Fruit fly (Drosophila melanogaster) whole organism, embryonic: ENCODE results near the gene CheB38c.
A peak's percentile ranks its signal among the peaks of the same experiment; 100 is the strongest.

Experiments
- BEAF-32 ChIP-seq: fragments of 200-800 bp; sonication (Bioruptor generic); optimal IDR thresholded peaks from 3 replicates; lab custom pipeline; 2017; ENCODE audit warnings: missing biosample characterization, missing genetic modification characterization, mild to moderate bottlenecking, moderate library complexity, missing genetic modification reagents
- BtbVII ChIP-seq: fragments of 200-800 bp; sonication (Bioruptor generic); optimal IDR thresholded peaks from 3 replicates; lab custom pipeline; 2017; ENCODE audit warnings: missing biosample characterization, mild to moderate bottlenecking, missing genetic modification characterization
- CG11398 ChIP-seq: fragments of 200-800 bp; sonication (Bioruptor generic); optimal IDR thresholded peaks from 2 replicates; lab custom pipeline; 2016; ENCODE audit warnings: missing biosample characterization, missing genetic modification characterization
- CG11723 ChIP-seq: fragments of 200-800 bp; sonication (Bioruptor generic); optimal IDR thresholded peaks from 2 replicates; lab custom pipeline; 2017; ENCODE audit warnings: missing biosample characterization, mild to moderate bottlenecking, missing genetic modification characterization
- CG13287 ChIP-seq: fragments of 200-800 bp; sonication (Bioruptor generic); IDR thresholded peaks from 2 replicates; pipeline ENCODE4 v1.3.6; 2022; ENCODE audit warnings: missing biosample characterization, missing genetic modification characterization; ENCODE audit not compliant: partially characterized antibody
- CG13894 ChIP-seq: fragments of 200-800 bp; sonication (Bioruptor generic); optimal IDR thresholded peaks from 3 replicates; lab custom pipeline; 2018; ENCODE audit warnings: missing biosample characterization, mild to moderate bottlenecking, missing genetic modification characterization, moderate library complexity
- CG14014 ChIP-seq: fragments of 200-800 bp; sonication (Bioruptor generic); IDR thresholded peaks from 2 replicates; pipeline ENCODE4 v1.3.6; 2022; ENCODE audit warnings: missing biosample characterization, missing genetic modification characterization
- CG17829 ChIP-seq: fragments of 200-800 bp; optimal IDR thresholded peaks from 2 replicates; lab custom pipeline; 2019; ENCODE audit warnings: missing biosample characterization, mild to moderate bottlenecking, missing genetic modification characterization, moderate library complexity
- CG34224 ChIP-seq: fragments of 200-800 bp; sonication (Bioruptor generic); IDR thresholded peaks from 3 replicates; pipeline ENCODE4 v1.3.6; 2022; ENCODE audit warnings: missing biosample characterization, missing genetic modification characterization; ENCODE audit not compliant: partially characterized antibody
- CG34422 ChIP-seq: fragments of 200-800 bp; sonication (Bioruptor generic); IDR thresholded peaks from 3 replicates; pipeline ENCODE4 v1.3.6; 2022; ENCODE audit warnings: missing biosample characterization, missing genetic modification characterization
- CG42726 ChIP-seq: fragments of 200-800 bp; sonication (Bioruptor generic); IDR thresholded peaks from 2 replicates; pipeline ENCODE4 v1.3.6; 2022; ENCODE audit warnings: missing biosample characterization, missing genetic modification characterization; ENCODE audit not compliant: partially characterized antibody
- CG4707 ChIP-seq: fragments of 200-800 bp; sonication (Bioruptor generic); optimal IDR thresholded peaks from 2 replicates; lab custom pipeline; 2018; ENCODE audit warnings: missing biosample characterization, mild to moderate bottlenecking, missing genetic modification characterization, moderate library complexity
- CG5180 ChIP-seq: fragments of 200-800 bp; sonication (Bioruptor generic); optimal IDR thresholded peaks from 3 replicates; lab custom pipeline; 2017; ENCODE audit warnings: missing biosample characterization, missing genetic modification characterization, mild to moderate bottlenecking, moderate library complexity, missing genetic modification reagents
- CG7357 ChIP-seq: fragments of 200-800 bp; sonication (Bioruptor generic); IDR thresholded peaks from 3 replicates; pipeline ENCODE4 v1.3.6; 2022; ENCODE audit warnings: missing biosample characterization, missing genetic modification characterization
- CG9932 ChIP-seq: fragments of 200-800 bp; sonication (Bioruptor generic); IDR thresholded peaks from 2 replicates; pipeline ENCODE4 v1.3.6; 2022; ENCODE audit warnings: missing biosample characterization, missing genetic modification characterization
- Fer3 ChIP-seq: fragments of 200-800 bp; sonication (Bioruptor generic); optimal IDR thresholded peaks from 2 replicates; lab custom pipeline; 2018; ENCODE audit warnings: missing biosample characterization, mild to moderate bottlenecking, missing genetic modification characterization, moderate library complexity
- HLHmδ ChIP-seq: fragments of 200-800 bp; sonication (Bioruptor generic); optimal IDR thresholded peaks from 2 replicates; lab custom pipeline; 2018; ENCODE audit warnings: missing biosample characterization, mild to moderate bottlenecking, missing genetic modification characterization, moderate library complexity
- Hmr ChIP-seq: fragments of 200-800 bp; sonication (Bioruptor generic); optimal IDR thresholded peaks from 3 replicates; lab custom pipeline; 2017; ENCODE audit warnings: mild to moderate bottlenecking, missing biosample characterization, missing genetic modification reagents, missing genetic modification characterization
- Hr51 ChIP-seq, 2 experiments: fragments of 200-800 bp; sonication (Bioruptor generic); optimal IDR thresholded peaks; 2 replicates in 1 of 2; 3 replicates in 1 of 2; lab custom pipeline; 2016 to 2018; ENCODE audit warnings: missing biosample characterization in 2 of 2, missing genetic modification characterization in 2 of 2, mild to moderate bottlenecking in 1 of 2, moderate library complexity in 1 of 2
- Jarid2 ChIP-seq: fragments of 200-800 bp; sonication (Bioruptor generic); optimal IDR thresholded peaks from 3 replicates; lab custom pipeline; 2017; ENCODE audit warnings: mild to moderate bottlenecking, missing biosample characterization, missing genetic modification reagents, missing genetic modification characterization
- Med ChIP-seq: fragments of 200-800 bp; sonication (Bioruptor generic); peaks from one replicate; lab custom pipeline; 2016; ENCODE audit warnings: missing biosample characterization, missing genetic modification characterization, mild to moderate bottlenecking, inconsistent platforms, moderate library complexity
- NFAT ChIP-seq: fragments of 200-800 bp; sonication (Bioruptor generic); IDR thresholded peaks from 2 replicates; pipeline ENCODE4 v1.3.6; 2022; ENCODE audit warnings: missing biosample characterization, missing genetic modification characterization
- Rfx ChIP-seq: fragments of 200-800 bp; sonication (Bioruptor generic); IDR thresholded peaks from 2 replicates; pipeline ENCODE4 v1.3.6; 2022; ENCODE audit warnings: missing biosample characterization, missing genetic modification characterization
- Six4 ChIP-seq: fragments of 200-800 bp; sonication (Bioruptor generic); optimal IDR thresholded peaks from 2 replicates; lab custom pipeline; 2016; ENCODE audit warnings: missing biosample characterization, missing genetic modification characterization
- Sox102F ChIP-seq: fragments of 200-800 bp; sonication (Bioruptor generic); optimal IDR thresholded peaks from 2 replicates; lab custom pipeline; 2018; ENCODE audit warnings: missing biosample characterization, mild to moderate bottlenecking, missing genetic modification characterization, moderate library complexity
- ac ChIP-seq: fragments of 200-800 bp; sonication (Bioruptor generic); optimal IDR thresholded peaks from 3 replicates; lab custom pipeline; 2017; ENCODE audit warnings: missing biosample characterization, mild to moderate bottlenecking, missing genetic modification characterization
- amos ChIP-seq: fragments of 200-800 bp; sonication (Bioruptor generic); IDR thresholded peaks from 2 replicates; pipeline ENCODE4 v1.3.6; 2022; ENCODE audit warnings: missing biosample characterization, missing genetic modification characterization; ENCODE audit not compliant: partially characterized antibody
- ci ChIP-seq: fragments of 200-800 bp; sonication (Bioruptor generic); IDR thresholded peaks from 3 replicates; pipeline ENCODE4 v1.3.6; 2022; ENCODE audit warnings: missing biosample characterization, missing genetic modification characterization
- ftz-f1 ChIP-seq: fragments of 200-800 bp; sonication (Bioruptor generic); optimal IDR thresholded peaks from 2 replicates; lab custom pipeline; 2016; ENCODE audit warnings: missing biosample characterization, missing genetic modification characterization
- grau ChIP-seq: fragments of 200-800 bp; optimal IDR thresholded peaks from 3 replicates; lab custom pipeline; 2019; ENCODE audit warnings: missing biosample characterization, mild to moderate bottlenecking, missing genetic modification characterization, moderate library complexity
- gt ChIP-seq: fragments of 200-800 bp; sonication (Bioruptor generic); IDR thresholded peaks from 2 replicates; pipeline ENCODE4 v1.3.6; 2022; ENCODE audit warnings: missing biosample characterization, missing genetic modification characterization
- hbn ChIP-seq: fragments of 200-800 bp; sonication (Bioruptor generic); IDR thresholded peaks from 2 replicates; pipeline ENCODE4 v1.3.6; 2022; ENCODE audit warnings: missing biosample characterization, missing genetic modification characterization; ENCODE audit not compliant: partially characterized antibody
- her ChIP-seq: fragments of 200-800 bp; sonication (Bioruptor generic); optimal IDR thresholded peaks from 2 replicates; lab custom pipeline; 2016; ENCODE audit warnings: missing biosample characterization, missing genetic modification characterization
- hkb ChIP-seq, 2 experiments: fragments of 200-800 bp in 1 of 2; fragments of >200 bp in 1 of 2; sonication (Bioruptor generic) in 1 of 2; IDR thresholded peaks in 1 of 2; optimal IDR thresholded peaks in 1 of 2; 2 replicates each; pipeline versions ENCODE4 v1.3.6 to Lab custom; 2017 to 2022; ENCODE audit warnings: missing biosample characterization in 1 of 2, missing genetic modification characterization in 1 of 2
- inv ChIP-seq: fragments of 200-800 bp; sonication (Bioruptor generic); IDR thresholded peaks from 2 replicates; pipeline ENCODE4 v1.3.6; 2022; ENCODE audit warnings: missing biosample characterization, missing genetic modification characterization; ENCODE audit not compliant: partially characterized antibody
- knrl ChIP-seq: fragments of 200-800 bp; sonication (Bioruptor generic); IDR thresholded peaks from 3 replicates; pipeline ENCODE4 v1.3.6; 2022; ENCODE audit warnings: missing biosample characterization, missing genetic modification characterization; ENCODE audit not compliant: partially characterized antibody
- nom ChIP-seq: fragments of 200-800 bp; sonication (Bioruptor generic); optimal IDR thresholded peaks from 2 replicates; lab custom pipeline; 2017; ENCODE audit warnings: missing biosample characterization, missing genetic modification characterization, mild to moderate bottlenecking, moderate library complexity, missing genetic modification reagents
- oc ChIP-seq: fragments of 200-800 bp; sonication (Bioruptor generic); optimal IDR thresholded peaks from 2 replicates; lab custom pipeline; 2018; ENCODE audit warnings: missing biosample characterization, mild to moderate bottlenecking, missing genetic modification characterization, moderate library complexity
- onecut ChIP-seq: fragments of 200-800 bp; sonication (Bioruptor generic); IDR thresholded peaks from 2 replicates; pipeline ENCODE4 v1.3.6; 2022; ENCODE audit warnings: missing biosample characterization, missing genetic modification characterization
- psq ChIP-seq: fragments of 200-800 bp; sonication (Bioruptor generic); optimal IDR thresholded peaks from 2 replicates; lab custom pipeline; 2017; ENCODE audit warnings: missing biosample characterization, missing genetic modification characterization
- repo ChIP-seq: fragments of 200-800 bp; sonication (Bioruptor generic); optimal IDR thresholded peaks from 2 replicates; lab custom pipeline; 2016; ENCODE audit warnings: missing biosample characterization, missing genetic modification characterization
- rib ChIP-seq: fragments of 200-800 bp; sonication (Bioruptor generic); IDR thresholded peaks from 2 replicates; pipeline ENCODE4 v1.3.6; 2022; ENCODE audit warnings: missing biosample characterization, missing genetic modification characterization
- slbo ChIP-seq: fragments of 200-800 bp; sonication (Bioruptor generic); IDR thresholded peaks from 2 replicates; pipeline ENCODE4 v1.3.6; 2022; ENCODE audit warnings: missing biosample characterization, missing genetic modification characterization
- stc ChIP-seq: fragments of 200-800 bp; sonication (Bioruptor generic); IDR thresholded peaks from 2 replicates; pipeline ENCODE4 v1.3.6; 2022; ENCODE audit warnings: missing biosample characterization, missing genetic modification characterization
- sug ChIP-seq: fragments of 200-800 bp; optimal IDR thresholded peaks from 2 replicates; lab custom pipeline; 2019; ENCODE audit warnings: missing biosample characterization, mild to moderate bottlenecking, missing genetic modification characterization, moderate library complexity
- unpg ChIP-seq: fragments of 200-800 bp; sonication (Bioruptor generic); optimal IDR thresholded peaks from 3 replicates; lab custom pipeline; 2018; ENCODE audit warnings: missing biosample characterization, mild to moderate bottlenecking, missing genetic modification characterization, moderate library complexity
- vvl ChIP-seq: fragments of 200-800 bp; sonication (Bioruptor generic); IDR thresholded peaks from 2 replicates; pipeline ENCODE4 v1.3.6; 2022; ENCODE audit warnings: missing biosample characterization, missing genetic modification characterization
- wdn ChIP-seq: fragments of 200-800 bp; sonication (Bioruptor generic); IDR thresholded peaks from 2 replicates; pipeline ENCODE4 v1.3.6; 2022; ENCODE audit warnings: missing biosample characterization, missing genetic modification characterization

CheB38c gene

DNA sequence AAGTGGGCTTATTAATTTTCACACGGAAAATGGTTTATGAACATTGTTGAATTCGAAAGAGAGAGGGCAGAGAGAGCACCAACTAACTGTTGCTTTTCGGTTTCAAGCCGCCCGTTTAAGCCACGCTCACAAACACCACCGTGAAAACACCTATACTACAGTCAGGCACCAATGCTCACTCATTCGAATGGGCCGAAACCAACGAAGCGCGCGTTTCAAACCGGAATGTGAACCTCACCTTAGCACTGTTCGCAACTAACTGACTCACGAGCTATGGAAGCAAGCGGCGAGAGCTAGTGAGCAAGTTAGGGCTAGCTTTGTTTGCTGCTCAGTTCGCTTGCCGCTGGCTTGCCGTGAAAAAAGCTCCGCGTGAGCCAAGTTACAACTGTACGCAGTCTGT, 26.8 kb downstream of the CheB38c start (continued):
- TF ChIP-seq hkb (optimal IDR thresholded peaks at IDR 0.05; lab: Kevin White, UChicago) (no peak), hkb (GFP tag; IDR thresholded peaks at IDR 0.05; lab: Robert Waterston, UW) (peak; percentile 39; the same call in 1 of the 2 replicates), Hr51 (GFP tag; optimal IDR thresholded peaks at IDR 0.05; lab: Kevin White, UChicago) (peak in 1 of 2 experiments; percentile 2), ftz-f1 (GFP tag; lab: Kevin White, UChicago) (no peak), CG17829 (tag; lab: Kevin White, UChicago) (peak; percentile 24), vvl (peak; percentile 35; the same call in 1 of the 2 replicates), hbn (GFP tag; lab: Robert Waterston, UW) (0 out of 2 replicates have a peak, but pooled peaks have one; percentile 25), BEAF-32 (GFP tag; lab: Kevin White, UChicago) (peak; percentile 31), amos (GFP tag; lab: Robert Waterston, UW) (peak; percentile 44; the same call in 1 of the 2 replicates), CG42726 (GFP tag; lab: Robert Waterston, UW) (peak; percentile 41; the same call in 1 of the 2 replicates), Fer3 (tag; lab: Kevin White, UChicago) (peak; percentile 26), oc (tag; lab: Kevin White, UChicago) (peak; percentile 28), Six4 (GFP tag; lab: Kevin White, UChicago) (no peak), slbo (GFP tag; lab: Robert Waterston, UW) (peak; percentile 47; the same call in 1 of the 2 replicates), CG5180 (GFP tag; lab: Kevin White, UChicago) (peak; percentile 7), Med (GFP tag; lab: Kevin White, UChicago) (peak; percentile 93), gt (GFP tag; lab: Robert Waterston, UW) (no peak), CG9932 (GFP tag; lab: Robert Waterston, UW) (0 out of 2 replicates have a peak, but pooled peaks have one; percentile 23), knrl (GFP tag; lab: Robert Waterston, UW) (0 out of 3 replicates have a peak, but pooled peaks have one; percentile 19), nom (GFP tag; lab: Kevin White, UChicago) (peak; percentile 40), Jarid2 (GFP tag; lab: Kevin White, UChicago) (peak; percentile 85), psq (GFP tag; lab: Kevin White, UChicago) (no peak), CG13287 (peak; percentile 42), onecut (peak; percentile 32; the same call in 1 of the 2 replicates), ac (GFP tag; lab: Kevin White, UChicago) (no peak), unpg (GFP tag; lab: Kevin White, UChicago) (no peak), her (GFP tag; lab: Kevin White, UChicago) (peak; percentile 45), CG34224 (GFP tag; lab: Robert Waterston, UW) (peak; percentile 39; the same call in 2 of the 3 replicates), CG11398 (GFP tag; lab: Kevin White, UChicago) (peak; percentile 25), Rfx (GFP tag; lab: Robert Waterston, UW) (no peak; the same call in 1 of the 2 replicates), Sox102F (GFP tag; lab: Kevin White, UChicago) (no peak), rib (GFP tag; lab: Robert Waterston, UW) (peak; percentile 57; the same call in 1 of the 2 replicates), stc (GFP tag; lab: Robert Waterston, UW) (no peak), CG4707 (GFP tag; lab: Kevin White, UChicago) (no peak), BtbVII (peak; percentile 60), Hmr (GFP tag; lab: Kevin White, UChicago) (peak; percentile 5), repo (GFP tag; lab: Kevin White, UChicago) (no peak), CG34422 (no peak; the same call in 2 of the 3 replicates), wdn (0 out of 2 replicates have a peak, but pooled peaks have one; percentile 14), inv (GFP tag; lab: Robert Waterston, UW) (peak; percentile 8; the same call in 1 of the 2 replicates), grau (tag; lab: Kevin White, UChicago) (no peak), sug (tag; lab: Kevin White, UChicago) (peak; percentile 23), CG13894 (tag; lab: Kevin White, UChicago) (peak; percentile 41), HLHmδ (peak; percentile 76), ci (GFP tag; lab: Robert Waterston, UW) (peak; percentile 79), CG11723 (GFP tag; lab: Kevin White, UChicago) (no peak), NFAT (peak; percentile 30; the same call in 1 of the 2 replicates), CG7357 (GFP tag; lab: Robert Waterston, UW) (0 out of 3 replicates have a peak, but pooled peaks have one; percentile 21), CG14014 (peak; percentile 36; the same call in 1 of the 2 replicates)
